ENCODE assay signal across 5 fruit fly cellular contexts in genomic region chrX:19243379-19243834, dm6.
TF ChIP-seq lines count a peak whose summit lies in the region.

Gene CG7889 (plus strand): TSS chrX:19243631.

- no peak for TF ChIP-seq CTCF in whole organism, embryonic (GFP tag; optimal IDR thresholded peaks at IDR 0.05; lab: Kevin White, UChicago)

TF ChIP-seq in whole organism, adult, 20 proteins besides CTCF, POLR2A, EP300 and RAD21:
- peak; percentile 24 for TF ChIP-seq Hr96 (GFP tag; optimal IDR thresholded peaks at IDR 0.05; lab: Kevin White, UChicago)
- no peak for TF ChIP-seq CG12768 (GFP tag; optimal IDR thresholded peaks at IDR 0.05; lab: Kevin White, UChicago)
- TF ChIP-seq CG1620 (GFP tag; optimal IDR thresholded peaks at IDR 0.05; lab: Kevin White, UChicago), result no peak
- no peak for TF ChIP-seq Crg-1 (GFP tag; optimal IDR thresholded peaks at IDR 0.05; lab: Kevin White, UChicago)
- no peak for TF ChIP-seq pad (GFP tag; optimal IDR thresholded peaks at IDR 0.05; lab: Kevin White, UChicago)
- TF ChIP-seq CG14711 (tag; optimal IDR thresholded peaks at IDR 0.05; lab: Kevin White, UChicago), result peak; percentile 8
- peak; percentile 24 for TF ChIP-seq CG5204 (GFP tag; optimal IDR thresholded peaks at IDR 0.05; lab: Kevin White, UChicago)
- peak; percentile 10 for TF ChIP-seq toe (GFP tag; optimal IDR thresholded peaks at IDR 0.05; lab: Kevin White, UChicago)
- TF ChIP-seq CG7101 (tag; optimal IDR thresholded peaks at IDR 0.05; lab: Kevin White, UChicago), result no peak
- TF ChIP-seq CG33017 (tag; optimal IDR thresholded peaks at IDR 0.05; lab: Kevin White, UChicago), result no peak
- TF ChIP-seq cic (GFP tag; optimal IDR thresholded peaks at IDR 0.05; lab: Kevin White, UChicago), result no peak
- no peak for TF ChIP-seq ovo (GFP tag; optimal IDR thresholded peaks at IDR 0.05; lab: Kevin White, UChicago)
- peak; percentile 3 for TF ChIP-seq bab1 (GFP tag; optimal IDR thresholded peaks at IDR 0.05; lab: Kevin White, UChicago)
- TF ChIP-seq CG7045 (GFP tag; optimal IDR thresholded peaks at IDR 0.05; lab: Kevin White, UChicago), result no peak
- TF ChIP-seq Clk (GFP tag; optimal IDR thresholded peaks at IDR 0.05; lab: Kevin White, UChicago), result no peak
- peak; percentile 0 for TF ChIP-seq CG11617 (GFP tag; optimal IDR thresholded peaks at IDR 0.05; lab: Kevin White, UChicago)

TF ChIP-seq in whole organism, embryonic, 481 proteins besides CTCF, POLR2A, EP300 and RAD21 (continues in another document):
- TF ChIP-seq fru (optimal IDR thresholded peaks at IDR 0.05; lab: Kevin White, UChicago) (no peak), pnt (GFP tag; optimal IDR thresholded peaks at IDR 0.05; lab: Kevin White, UChicago) (no peak), Fer1 (GFP tag; optimal IDR thresholded peaks at IDR 0.05; lab: Kevin White, UChicago) (peak; percentile 25), chif (GFP tag; optimal IDR thresholded peaks at IDR 0.05; lab: Kevin White, UChicago) (no peak), kni (GFP tag; optimal IDR thresholded peaks at IDR 0.05; lab: Kevin White, UChicago) (no peak), CG14860 (GFP tag; IDR thresholded peaks at IDR 0.05; lab: Robert Waterston, UW; ENCODE audit: partially characterized antibody) (no peak), toy (GFP tag; IDR thresholded peaks at IDR 0.05; lab: Robert Waterston, UW) (no peak), Hr3 (GFP tag; optimal IDR thresholded peaks at IDR 0.05; lab: Kevin White, UChicago) (no peak), bab2 (GFP tag; optimal IDR thresholded peaks at IDR 0.05; lab: Kevin White, UChicago) (peak; percentile 20), CG4707 (GFP tag; optimal IDR thresholded peaks at IDR 0.05; lab: Kevin White, UChicago) (no peak), grn (GFP tag; optimal IDR thresholded peaks at IDR 0.05; lab: Kevin White, UChicago) (no peak), CG8281 (tag; optimal IDR thresholded peaks at IDR 0.05; lab: Kevin White, UChicago) (no peak), CG10366 (GFP tag; IDR thresholded peaks at IDR 0.05; lab: Robert Waterston, UW) (peak; percentile 15; the same call in 1 of the 2 replicates), bsh (GFP tag; optimal IDR thresholded peaks at IDR 0.05; lab: Kevin White, UChicago) (no peak), CG2199 (GFP tag; IDR thresholded peaks at IDR 0.05; lab: Robert Waterston, UW) (no peak), h (optimal IDR thresholded peaks at IDR 0.05; lab: Kevin White, UChicago) (no peak), CG15514 (GFP tag; optimal IDR thresholded peaks at IDR 0.05; lab: Kevin White, UChicago) (peak; percentile 15), Elba2 (GFP tag; optimal IDR thresholded peaks at IDR 0.05; lab: Kevin White, UChicago) (no peak), CG10462 (GFP tag; optimal IDR thresholded peaks at IDR 0.05; lab: Kevin White, UChicago) (no peak), Bgb (GFP tag; IDR thresholded peaks at IDR 0.05; lab: Robert Waterston, UW; ENCODE audit: partially characterized antibody) (no peak)

TF ChIP-seq in whole organism, prepupa, 60 proteins besides CTCF, POLR2A, EP300 and RAD21 (continues in another document):
- TF ChIP-seq CG8319 (GFP tag; optimal IDR thresholded peaks at IDR 0.05; lab: Kevin White, UChicago) (no peak), CG11762 (GFP tag; optimal IDR thresholded peaks at IDR 0.05; lab: Kevin White, UChicago; ENCODE audit: insufficient read depth) (no peak), fd85E (GFP tag; optimal IDR thresholded peaks at IDR 0.05; lab: Kevin White, UChicago) (no peak), Hr39 (GFP tag; optimal IDR thresholded peaks at IDR 0.05; lab: Kevin White, UChicago) (peak; percentile 7), CG16779 (tag; optimal IDR thresholded peaks at IDR 0.05; lab: Kevin White, UChicago) (no peak), CG15336 (GFP tag; IDR thresholded peaks at IDR 0.05; lab: Robert Waterston, UW) (0 out of 2 replicates have a peak, but pooled peaks have one; percentile 11), CG10669 (GFP tag; optimal IDR thresholded peaks at IDR 0.05; lab: Kevin White, UChicago) (peak; percentile 31), CG6276 (GFP tag; optimal IDR thresholded peaks at IDR 0.05; lab: Kevin White, UChicago) (peak; percentile 4), fd59A (GFP tag; optimal IDR thresholded peaks at IDR 0.05; lab: Kevin White, UChicago) (no peak), CG1621 (tag; optimal IDR thresholded peaks at IDR 0.05; lab: Kevin White, UChicago) (no peak), CG9139 (GFP tag; optimal IDR thresholded peaks at IDR 0.05; lab: Kevin White, UChicago) (no peak), Lpt (GFP tag; optimal IDR thresholded peaks at IDR 0.05; lab: Kevin White, UChicago) (no peak), CG11294 (GFP tag; IDR thresholded peaks at IDR 0.05; lab: Robert Waterston, UW) (no peak), Ets96B (tag; optimal IDR thresholded peaks at IDR 0.05; lab: Kevin White, UChicago) (peak; percentile 19), Ets21C (GFP tag; optimal IDR thresholded peaks at IDR 0.05; lab: Kevin White, UChicago) (no peak), CG6808 (GFP tag; optimal IDR thresholded peaks at IDR 0.05; lab: Kevin White, UChicago) (no peak), eg (GFP tag; IDR thresholded peaks at IDR 0.05; lab: Robert Waterston, UW) (peak; percentile 33; the same call in 1 of the 3 replicates), net (GFP tag; optimal IDR thresholded peaks at IDR 0.05; lab: Kevin White, UChicago) (no peak), ss (GFP tag; optimal IDR thresholded peaks at IDR 0.05; lab: Kevin White, UChicago) (no peak), lz (GFP tag; optimal IDR thresholded peaks at IDR 0.05; lab: Kevin White, UChicago) (no peak)

TF ChIP-seq in whole organism, pupa, 21 proteins besides CTCF, POLR2A, EP300 and RAD21:
- TF ChIP-seq Pif1A (GFP tag; optimal IDR thresholded peaks at IDR 0.05; lab: Kevin White, UChicago) (peak; percentile 31), CG8159 (tag; optimal IDR thresholded peaks at IDR 0.05; lab: Kevin White, UChicago) (peak; percentile 48), CG9948 (tag; optimal IDR thresholded peaks at IDR 0.05; lab: Kevin White, UChicago) (no peak), D1 (tag; optimal IDR thresholded peaks at IDR 0.05; lab: Kevin White, UChicago) (peak; percentile 8), CG32121 (GFP tag; IDR thresholded peaks at IDR 0.05; lab: Robert Waterston, UW) (no peak), CG8301 (tag; optimal IDR thresholded peaks at IDR 0.05; lab: Kevin White, UChicago) (peak; percentile 31), CG12605 (GFP tag; IDR thresholded peaks at IDR 0.05; lab: Robert Waterston, UW) (peak; percentile 17; the same call in 1 of the 2 replicates), Pif1B (GFP tag; optimal IDR thresholded peaks at IDR 0.05; lab: Kevin White, UChicago) (no peak)

TF ChIP-seq in whole organism, wandering third instar larva, 38 proteins besides CTCF, POLR2A, EP300 and RAD21:
- TF ChIP-seq foxo (GFP tag; optimal IDR thresholded peaks at IDR 0.05; lab: Kevin White, UChicago) (peak in 1 of 2 experiments; percentile 49), Vsx2 (GFP tag; optimal IDR thresholded peaks at IDR 0.05; lab: Kevin White, UChicago; ENCODE audit: partially characterized antibody) (no peak), Myc (optimal IDR thresholded peaks at IDR 0.05; lab: Kevin White, UChicago) (peak; percentile 0), woc (GFP tag; optimal IDR thresholded peaks at IDR 0.05; lab: Kevin White, UChicago) (peak; percentile 38), h (GFP tag; optimal IDR thresholded peaks at IDR 0.05; lab: Kevin White, UChicago) (peak; percentile 44), Rel (GFP tag; optimal IDR thresholded peaks at IDR 0.05; lab: Kevin White, UChicago) (no peak), Rel (tag; optimal IDR thresholded peaks at IDR 0.05; lab: Kevin White, UChicago) (peak; percentile 78), rgr (GFP tag; optimal IDR thresholded peaks at IDR 0.05; lab: Kevin White, UChicago) (peak; percentile 17), usp (GFP tag; optimal IDR thresholded peaks at IDR 0.05; lab: Kevin White, UChicago) (no peak), HLH106 (tag; optimal IDR thresholded peaks at IDR 0.05; lab: Kevin White, UChicago) (peak; percentile 51), fru (GFP tag; optimal IDR thresholded peaks at IDR 0.05; lab: Kevin White, UChicago) (peak; percentile 13)
